Fruit fly (Drosophila melanogaster) whole organism, embryonic: ENCODE measurements around the gene sra.

Experiments
- BtbVII ChIP-seq: fragments of 200-800 bp; sonication (Bioruptor generic); optimal IDR thresholded peaks from 3 replicates; lab custom pipeline; 2017; ENCODE audit warnings: missing biosample characterization, mild to moderate bottlenecking, missing genetic modification characterization
- CG10147 ChIP-seq: fragments of 200-800 bp; sonication (Bioruptor generic); optimal IDR thresholded peaks from 2 replicates; lab custom pipeline; 2019; ENCODE audit warnings: missing biosample characterization, mild to moderate bottlenecking, missing genetic modification characterization, moderate library complexity
- CG10209 ChIP-seq: fragments of 200-800 bp; sonication (Bioruptor generic); optimal IDR thresholded peaks from 3 replicates; lab custom pipeline; 2017; ENCODE audit warnings: missing biosample characterization, mild to moderate bottlenecking, missing genetic modification characterization, missing genetic modification reagents
- CG10267 ChIP-seq: fragments of 200-800 bp; sonication (Bioruptor generic); optimal IDR thresholded peaks from 2 replicates; lab custom pipeline; 2018; ENCODE audit warnings: missing biosample characterization, mild to moderate bottlenecking, missing genetic modification characterization, moderate library complexity
- CG10565 ChIP-seq: fragments of 200-800 bp; sonication (Bioruptor generic); optimal IDR thresholded peaks from 3 replicates; lab custom pipeline; 2016; ENCODE audit warnings: missing biosample characterization, mild to moderate bottlenecking, missing genetic modification characterization
- CG10654 ChIP-seq: fragments of 200-800 bp; sonication (Bioruptor generic); optimal IDR thresholded peaks from 2 replicates; lab custom pipeline; 2016; ENCODE audit warnings: missing biosample characterization, missing genetic modification characterization
- CG13775 ChIP-seq: fragments of 200-800 bp; sonication (Bioruptor generic); optimal IDR thresholded peaks from 3 replicates; lab custom pipeline; 2017; ENCODE audit warnings: missing biosample characterization, mild to moderate bottlenecking, missing genetic modification characterization
- CG14050 ChIP-seq: fragments of 200-800 bp; sonication (Bioruptor generic); IDR thresholded peaks from 3 replicates; pipeline ENCODE4 v1.3.6; 2022; ENCODE audit warnings: missing biosample characterization, missing genetic modification characterization
- CG16863 ChIP-seq: fragments of 200-800 bp; sonication (Bioruptor generic); optimal IDR thresholded peaks from 3 replicates; lab custom pipeline; 2016; ENCODE audit warnings: missing biosample characterization, missing genetic modification characterization
- CG17186 ChIP-seq: fragments of 200-800 bp; sonication (Bioruptor generic); optimal IDR thresholded peaks from 3 replicates; lab custom pipeline; 2017; ENCODE audit warnings: missing biosample characterization, missing genetic modification reagents, missing genetic modification characterization
- CG17361 ChIP-seq: fragments of 200-800 bp; sonication (Bioruptor generic); IDR thresholded peaks from 3 replicates; pipeline ENCODE4 v1.3.6; 2022; ENCODE audit warnings: missing biosample characterization, missing genetic modification characterization
- CG33557 ChIP-seq: fragments of 200-800 bp; sonication (Bioruptor generic); optimal IDR thresholded peaks from 2 replicates; lab custom pipeline; 2019; ENCODE audit warnings: missing biosample characterization, mild to moderate bottlenecking, missing genetic modification characterization, moderate library complexity
- CG4328 ChIP-seq: fragments of 200-800 bp; sonication (Bioruptor generic); optimal IDR thresholded peaks from 3 replicates; lab custom pipeline; 2017; ENCODE audit warnings: missing biosample characterization, missing genetic modification reagents, missing genetic modification characterization
- CG4424 ChIP-seq: fragments of 200-800 bp; sonication (Bioruptor generic); optimal IDR thresholded peaks from 3 replicates; lab custom pipeline; 2016; ENCODE audit warnings: missing biosample characterization, missing genetic modification characterization
- CG5245 ChIP-seq: fragments of 200-800 bp; sonication (Bioruptor generic); optimal IDR thresholded peaks from 3 replicates; lab custom pipeline; 2016; ENCODE audit warnings: missing biosample characterization, missing genetic modification characterization
- CG6813 ChIP-seq: fragments of 200-800 bp; sonication (Bioruptor generic); optimal IDR thresholded peaks from 2 replicates; lab custom pipeline; 2017; ENCODE audit warnings: missing biosample characterization, missing genetic modification characterization, mild to moderate bottlenecking, moderate library complexity, missing genetic modification reagents
- CG8089 ChIP-seq: fragments of 200-800 bp; sonication (Bioruptor generic); optimal IDR thresholded peaks from 3 replicates; lab custom pipeline; 2016; ENCODE audit warnings: missing biosample characterization, missing genetic modification characterization
- CG8281 ChIP-seq: fragments of 200-800 bp; sonication (Bioruptor generic); optimal IDR thresholded peaks from 2 replicates; lab custom pipeline; 2018; ENCODE audit warnings: missing biosample characterization, mild to moderate bottlenecking, missing genetic modification characterization, moderate library complexity
- CG9817 ChIP-seq: fragments of 200-800 bp; sonication (Bioruptor generic); optimal IDR thresholded peaks from 2 replicates; lab custom pipeline; 2018; ENCODE audit warnings: missing biosample characterization, mild to moderate bottlenecking, missing genetic modification characterization, moderate library complexity
- CkIIα-i1 ChIP-seq: fragments of 200-800 bp; sonication (Bioruptor generic); IDR thresholded peaks from 2 replicates; pipeline ENCODE4 v1.3.6; 2022; ENCODE audit warnings: missing biosample characterization, missing genetic modification characterization
- Eip74EF ChIP-seq, 2 experiments: fragments of 200-800 bp in 1 of 2; fragments of >200 bp in 1 of 2; sonication (Bioruptor generic) in 1 of 2; optimal IDR thresholded peaks; 2 replicates each; lab custom pipeline; 2017 to 2019; ENCODE audit warnings: missing biosample characterization in 2 of 2, missing genetic modification characterization in 2 of 2, mild to moderate bottlenecking in 1 of 2, moderate library complexity in 1 of 2
- Ets97D ChIP-seq: fragments of 200-800 bp; sonication (Bioruptor generic); optimal IDR thresholded peaks from 3 replicates; lab custom pipeline; 2016; ENCODE audit warnings: missing biosample characterization, missing genetic modification characterization
- HHEX ChIP-seq: fragments of 200-800 bp; sonication (Bioruptor generic); optimal IDR thresholded peaks from 3 replicates; lab custom pipeline; 2017; ENCODE audit warnings: missing biosample characterization, mild to moderate bottlenecking, missing genetic modification characterization, missing genetic modification reagents
- HLHmδ ChIP-seq: fragments of 200-800 bp; sonication (Bioruptor generic); optimal IDR thresholded peaks from 2 replicates; lab custom pipeline; 2018; ENCODE audit warnings: missing biosample characterization, mild to moderate bottlenecking, missing genetic modification characterization, moderate library complexity
- Hand ChIP-seq: fragments of 200-800 bp; sonication (Bioruptor generic); optimal IDR thresholded peaks from 2 replicates; lab custom pipeline; 2017; ENCODE audit warnings: mild to moderate bottlenecking, missing biosample characterization, missing genetic modification reagents, missing genetic modification characterization
- Hsf ChIP-seq: fragments of 200-800 bp; sonication (Bioruptor generic); optimal IDR thresholded peaks from 3 replicates; lab custom pipeline; 2016; ENCODE audit warnings: missing biosample characterization, missing genetic modification characterization
- Lpt ChIP-seq: fragments of >200 bp; optimal IDR thresholded peaks from 2 replicates; lab custom pipeline; 2018; ENCODE audit warnings: missing biosample characterization, missing genetic modification characterization
- Med ChIP-seq: fragments of 200-800 bp; sonication (Bioruptor generic); peaks from one replicate; lab custom pipeline; 2016; ENCODE audit warnings: missing biosample characterization, missing genetic modification characterization, mild to moderate bottlenecking, inconsistent platforms, moderate library complexity
- NfI ChIP-seq: fragments of 200-800 bp; sonication (Bioruptor generic); optimal IDR thresholded peaks from 3 replicates; lab custom pipeline; 2018; ENCODE audit warnings: missing biosample characterization, mild to moderate bottlenecking, missing genetic modification characterization, moderate library complexity
- Opbp ChIP-seq: fragments of 200-800 bp; sonication (Bioruptor generic); IDR thresholded peaks from 3 replicates; pipeline ENCODE4 v1.3.6; 2022; ENCODE audit warnings: missing biosample characterization, missing genetic modification characterization; ENCODE audit not compliant: partially characterized antibody
- Rfx ChIP-seq: fragments of 200-800 bp; sonication (Bioruptor generic); IDR thresholded peaks from 2 replicates; pipeline ENCODE4 v1.3.6; 2022; ENCODE audit warnings: missing biosample characterization, missing genetic modification characterization
- bigmax ChIP-seq: fragments of 200-800 bp; sonication (Bioruptor generic); optimal IDR thresholded peaks from 2 replicates; lab custom pipeline; 2018; ENCODE audit warnings: missing biosample characterization, mild to moderate bottlenecking, missing genetic modification characterization
- br ChIP-seq: fragments of >200 bp; optimal IDR thresholded peaks from 2 replicates; lab custom pipeline; 2017
- bsh ChIP-seq, 2 experiments: fragments of 200-800 bp; sonication (Bioruptor generic); optimal IDR thresholded peaks; 2 replicates each; lab custom pipeline; 2017 to 2018; ENCODE audit warnings: mild to moderate bottlenecking in 2 of 2, missing biosample characterization in 2 of 2, missing genetic modification characterization in 2 of 2, moderate library complexity in 1 of 2
- croc ChIP-seq: fragments of 200-800 bp; sonication (Bioruptor generic); conservative IDR thresholded peaks from 3 replicates; pipeline ENCODE4 v1.3.6; 2022; ENCODE audit warnings: missing biosample characterization, missing genetic modification characterization
- crol ChIP-seq: fragments of 200-800 bp; sonication (Bioruptor generic); IDR thresholded peaks from 2 replicates; pipeline ENCODE4 v1.3.6; 2022; ENCODE audit warnings: missing biosample characterization, missing genetic modification characterization
- cwo ChIP-seq: fragments of 200-800 bp; sonication (Bioruptor generic); optimal IDR thresholded peaks from 3 replicates; lab custom pipeline; 2017; ENCODE audit warnings: missing biosample characterization, missing genetic modification characterization, mild to moderate bottlenecking, moderate library complexity, missing genetic modification reagents
- disco-r ChIP-seq: fragments of 200-800 bp; sonication (Bioruptor generic); optimal IDR thresholded peaks from 2 replicates; lab custom pipeline; 2016; ENCODE audit warnings: missing biosample characterization, missing genetic modification characterization
- dmrt11E ChIP-seq: fragments of 200-800 bp; sonication (Bioruptor generic); optimal IDR thresholded peaks from 3 replicates; lab custom pipeline; 2018; ENCODE audit warnings: missing biosample characterization, mild to moderate bottlenecking, missing genetic modification characterization, moderate library complexity
- fd102C ChIP-seq: fragments of 200-800 bp; sonication (Bioruptor generic); optimal IDR thresholded peaks from 2 replicates; lab custom pipeline; 2018; ENCODE audit warnings: missing biosample characterization, mild to moderate bottlenecking, missing genetic modification characterization, moderate library complexity
- lab ChIP-seq: fragments of 200-800 bp; sonication (Bioruptor generic); optimal IDR thresholded peaks from 3 replicates; lab custom pipeline; 2017; ENCODE audit warnings: missing biosample characterization, missing genetic modification characterization, mild to moderate bottlenecking, moderate library complexity, missing genetic modification reagents
- lilli ChIP-seq: fragments of 200-800 bp; sonication (Bioruptor generic); optimal IDR thresholded peaks from 3 replicates; lab custom pipeline; 2016; ENCODE audit warnings: missing biosample characterization, missing genetic modification characterization
- org-1 ChIP-seq: fragments of 200-800 bp; sonication (Bioruptor generic); optimal IDR thresholded peaks from 2 replicates; lab custom pipeline; 2017; ENCODE audit warnings: missing biosample characterization, missing genetic modification characterization
- pb ChIP-seq: fragments of 200-800 bp; sonication (Bioruptor generic); optimal IDR thresholded peaks from 3 replicates; lab custom pipeline; 2016; ENCODE audit warnings: missing biosample characterization, missing genetic modification characterization
- phol ChIP-seq: fragments of 200-800 bp; sonication (Bioruptor generic); optimal IDR thresholded peaks from 3 replicates; lab custom pipeline; 2018; ENCODE audit warnings: missing biosample characterization, mild to moderate bottlenecking, missing genetic modification characterization, moderate library complexity
- pnt ChIP-seq: fragments of 200-800 bp; sonication (Bioruptor generic); optimal IDR thresholded peaks from 3 replicates; lab custom pipeline; 2016; ENCODE audit warnings: missing biosample characterization, missing genetic modification characterization
- sd ChIP-seq: fragments of 200-800 bp; sonication (Bioruptor generic); optimal IDR thresholded peaks from 3 replicates; lab custom pipeline; 2018; ENCODE audit warnings: missing biosample characterization, mild to moderate bottlenecking, missing genetic modification characterization, moderate library complexity
- sim ChIP-seq: fragments of 200-800 bp; sonication (Bioruptor generic); IDR thresholded peaks from 2 replicates; pipeline ENCODE4 v1.3.6; 2022; ENCODE audit warnings: missing biosample characterization, missing genetic modification characterization
- tin ChIP-seq: fragments of 200-800 bp; sonication (Bioruptor generic); optimal IDR thresholded peaks from 3 replicates; lab custom pipeline; 2016; ENCODE audit warnings: missing biosample characterization, missing genetic modification characterization
- wdn ChIP-seq: fragments of 200-800 bp; sonication (Bioruptor generic); IDR thresholded peaks from 2 replicates; pipeline ENCODE4 v1.3.6; 2022; ENCODE audit warnings: missing biosample characterization, missing genetic modification characterization

The sra gene

DNA sequence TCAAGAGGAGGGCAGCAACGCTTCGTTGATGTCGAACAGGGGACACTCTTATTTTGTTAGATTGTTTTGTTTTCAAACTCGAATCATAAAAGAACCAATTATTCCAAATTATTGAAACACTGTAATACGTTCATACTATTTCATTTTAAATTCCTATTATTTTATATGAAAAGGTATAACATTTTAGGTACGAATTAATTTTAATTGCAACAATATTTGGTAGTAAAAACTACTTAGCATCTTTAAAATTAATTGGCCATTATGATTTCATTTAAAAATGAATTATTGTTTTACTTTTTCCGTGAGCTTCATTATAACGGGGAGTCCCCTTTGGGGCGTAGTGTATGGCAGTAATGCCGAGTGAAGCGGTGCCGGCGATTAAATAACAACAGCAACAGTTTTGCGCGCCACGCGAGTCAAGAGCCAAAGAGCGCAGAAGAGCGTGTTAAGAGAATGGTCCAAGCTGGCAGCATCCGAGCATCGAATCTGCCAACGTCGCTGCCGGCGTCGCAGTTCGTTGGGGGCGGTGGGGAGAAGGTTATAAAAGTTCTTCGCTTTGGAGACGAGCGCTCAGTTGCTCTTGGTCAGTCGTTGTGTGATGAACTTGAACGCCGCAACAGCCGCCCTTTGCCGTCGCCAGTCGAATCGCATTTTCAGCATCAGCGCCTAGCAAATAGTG lies 29.1 kb upstream of the sra start (continued):
- TF ChIP-seq CG4328 (GFP tag; lab: Kevin White, UChicago) (no peak), CG16863 (GFP tag; lab: Kevin White, UChicago) (no peak), NfI (GFP tag; lab: Kevin White, UChicago) (peak; percentile 7), croc (no peak), CG10267 (tag; lab: Kevin White, UChicago) (peak; percentile 16), Med (GFP tag; lab: Kevin White, UChicago) (peak; percentile 91), HHEX (GFP tag; lab: Kevin White, UChicago) (peak; percentile 24), CG10147 (GFP tag; lab: Kevin White, UChicago) (no peak), CG17186 (GFP tag; lab: Kevin White, UChicago) (no peak), phol (tag; lab: Kevin White, UChicago) (peak; percentile 40), bsh (GFP tag; optimal IDR thresholded peaks at IDR 0.05; lab: Kevin White, UChicago) (no peak), CG33557 (GFP tag; lab: Kevin White, UChicago) (no peak), Hsf (peak; percentile 48), dmrt11E (tag; lab: Kevin White, UChicago) (no peak), org-1 (peak; percentile 40), CG14050 (GFP tag; lab: Robert Waterston, UW) (no peak), Opbp (GFP tag; lab: Robert Waterston, UW) (0 out of 3 replicates have a peak, but pooled peaks have one; percentile 38), wdn (GFP tag; lab: Robert Waterston, UW) (no peak), tin (GFP tag; lab: Kevin White, UChicago) (no peak), CG4424 (peak; percentile 36), pb (GFP tag; lab: Kevin White, UChicago) (peak; percentile 10), disco-r (no peak), CkIIα-i1 (GFP tag; lab: Robert Waterston, UW) (no peak), CG10565 (no peak), HLHmδ (GFP tag; lab: Kevin White, UChicago) (no peak), Lpt (GFP tag; lab: Kevin White, UChicago) (no peak), Ets97D (GFP tag; lab: Kevin White, UChicago) (no peak), CG8089 (GFP tag; lab: Kevin White, UChicago) (no peak), CG5245 (no peak), crol (peak; percentile 75), lilli (GFP tag; lab: Kevin White, UChicago) (peak; percentile 23), fd102C (GFP tag; lab: Kevin White, UChicago) (no peak), CG10209 (GFP tag; lab: Kevin White, UChicago) (peak; percentile 33), CG13775 (peak; percentile 40)

dm6 chr3R:16168088-16168487 lies 18.7 kb upstream of the sra start:
- TF ChIP-seq cwo (peak; percentile 27), CG6813 (GFP tag; lab: Kevin White, UChicago) (peak; percentile 33), sd (tag; lab: Kevin White, UChicago) (peak; percentile 27), Eip74EF (GFP tag; optimal IDR thresholded peaks at IDR 0.05; lab: Kevin White, UChicago) (no peak), CG33557 (GFP tag; lab: Kevin White, UChicago) (no peak), CG8281 (no peak), CG17361 (GFP tag; lab: Robert Waterston, UW) (no peak), CG9817 (tag; lab: Kevin White, UChicago) (no peak), sim (GFP tag; lab: Robert Waterston, UW) (no peak), pnt (no peak), br (no peak), BtbVII (GFP tag; lab: Kevin White, UChicago) (no peak), bigmax (GFP tag; lab: Kevin White, UChicago) (no peak), Rfx (GFP tag; lab: Robert Waterston, UW) (no peak), lab (peak; percentile 64), Hand (GFP tag; lab: Kevin White, UChicago) (peak; percentile 6), Med (GFP tag; lab: Kevin White, UChicago) (peak; percentile 66), CG10654 (GFP tag; lab: Kevin White, UChicago) (no peak)
